Fruit fly (Drosophila melanogaster) whole organism, embryonic: Measurements from ENCODE around the gene Bub1.

ENCODE experiments used
- Atf-2 ChIP-seq: fragments of 200-800 bp; sonication (Bioruptor generic); optimal IDR thresholded peaks from 2 replicates; lab custom pipeline; 2016; ENCODE audit warnings: missing biosample characterization, missing genetic modification characterization
- B-H2 ChIP-seq: fragments of 200-800 bp; sonication (Bioruptor generic); optimal IDR thresholded peaks from 2 replicates; lab custom pipeline; 2018; ENCODE audit warnings: missing biosample characterization, mild to moderate bottlenecking, missing genetic modification characterization
- Bdp1 ChIP-seq: fragments of 200-800 bp; sonication (Bioruptor generic); optimal IDR thresholded peaks from 3 replicates; lab custom pipeline; 2016; ENCODE audit warnings: missing biosample characterization, missing genetic modification characterization
- Bteb2 ChIP-seq: fragments of 200-800 bp; sonication (Bioruptor generic); optimal IDR thresholded peaks from 2 replicates; lab custom pipeline; 2016; ENCODE audit warnings: missing biosample characterization, missing genetic modification characterization
- C15 ChIP-seq: fragments of 200-800 bp; sonication (Bioruptor generic); IDR thresholded peaks from 3 replicates; pipeline ENCODE4 v1.3.6; 2022; ENCODE audit warnings: missing biosample characterization, missing genetic modification characterization
- CG10147 ChIP-seq: fragments of 200-800 bp; sonication (Bioruptor generic); optimal IDR thresholded peaks from 2 replicates; lab custom pipeline; 2019; ENCODE audit warnings: missing biosample characterization, mild to moderate bottlenecking, missing genetic modification characterization, moderate library complexity
- CG10274 ChIP-seq: fragments of 200-800 bp; sonication (Bioruptor generic); optimal IDR thresholded peaks from 3 replicates; lab custom pipeline; 2017; ENCODE audit warnings: missing biosample characterization, mild to moderate bottlenecking, missing genetic modification characterization
- CG11456 ChIP-seq: fragments of 200-800 bp; sonication (Bioruptor generic); IDR thresholded peaks from 3 replicates; pipeline ENCODE4 v1.3.6; 2022; ENCODE audit warnings: missing biosample characterization, missing genetic modification characterization
- CG11696 ChIP-seq: fragments of 200-800 bp; sonication (Bioruptor generic); IDR thresholded peaks from 2 replicates; pipeline ENCODE4 v1.3.6; 2022; ENCODE audit warnings: missing biosample characterization, missing genetic modification characterization
- CG12744 ChIP-seq: fragments of 200-800 bp; sonication (Bioruptor generic); optimal IDR thresholded peaks from 2 replicates; lab custom pipeline; 2016; ENCODE audit warnings: missing biosample characterization, missing genetic modification characterization
- CG15073 ChIP-seq: fragments of 200-800 bp; sonication (Bioruptor generic); optimal IDR thresholded peaks from 2 replicates; lab custom pipeline; 2016; ENCODE audit warnings: missing biosample characterization, missing genetic modification characterization
- CG1602 ChIP-seq: fragments of 200-800 bp; sonication (Bioruptor generic); optimal IDR thresholded peaks from 3 replicates; lab custom pipeline; 2016; ENCODE audit warnings: missing biosample characterization, missing genetic modification characterization
- CG16815 ChIP-seq: fragments of 200-800 bp; sonication (Bioruptor generic); optimal IDR thresholded peaks from 3 replicates; lab custom pipeline; 2017; ENCODE audit warnings: missing biosample characterization, mild to moderate bottlenecking, missing genetic modification characterization
- CG1792 ChIP-seq: fragments of 200-800 bp; sonication (Bioruptor generic); optimal IDR thresholded peaks from 2 replicates; lab custom pipeline; 2016; ENCODE audit warnings: missing biosample characterization, missing genetic modification characterization
- CG18599 ChIP-seq: fragments of 200-800 bp; sonication (Bioruptor generic); optimal IDR thresholded peaks from 3 replicates; lab custom pipeline; 2017; ENCODE audit warnings: missing biosample characterization, missing genetic modification characterization, mild to moderate bottlenecking, moderate library complexity, missing genetic modification reagents
- CG2202 ChIP-seq: fragments of 200-800 bp; sonication (Bioruptor generic); optimal IDR thresholded peaks from 2 replicates; lab custom pipeline; 2018; ENCODE audit warnings: missing biosample characterization, mild to moderate bottlenecking, missing genetic modification characterization
- CG2678 ChIP-seq: fragments of 200-800 bp; sonication (Bioruptor generic); optimal IDR thresholded peaks from 3 replicates; lab custom pipeline; 2019; ENCODE audit warnings: missing biosample characterization, mild to moderate bottlenecking, missing genetic modification characterization, moderate library complexity
- CG3065 ChIP-seq: fragments of 200-800 bp; sonication (Bioruptor generic); optimal IDR thresholded peaks from 2 replicates; lab custom pipeline; 2016; ENCODE audit warnings: missing biosample characterization, missing genetic modification characterization
- CG4617 ChIP-seq: fragments of 200-800 bp; sonication (Bioruptor generic); optimal IDR thresholded peaks from 3 replicates; lab custom pipeline; 2016; ENCODE audit warnings: missing biosample characterization, missing genetic modification characterization, borderline replicate concordance
- CG5180 ChIP-seq: fragments of 200-800 bp; sonication (Bioruptor generic); optimal IDR thresholded peaks from 3 replicates; lab custom pipeline; 2017; ENCODE audit warnings: missing biosample characterization, missing genetic modification characterization, mild to moderate bottlenecking, moderate library complexity, missing genetic modification reagents
- CG7372 ChIP-seq: fragments of 200-800 bp; sonication (Bioruptor generic); IDR thresholded peaks from 2 replicates; pipeline ENCODE4 v1.3.6; 2022; ENCODE audit warnings: missing biosample characterization, missing genetic modification characterization
- CTCF ChIP-seq: fragments of 200-800 bp; sonication (Bioruptor generic); optimal IDR thresholded peaks from 2 replicates; lab custom pipeline; 2017; ENCODE audit warnings: missing biosample characterization, mild to moderate bottlenecking, missing genetic modification characterization, moderate library complexity
- D ChIP-seq, 2 experiments: fragments of 200-800 bp in 1 of 2; fragments of >200 bp in 1 of 2; sonication (Bioruptor generic) in 1 of 2; optimal IDR thresholded peaks; 2 replicates in 1 of 2; 3 replicates in 1 of 2; lab custom pipeline; 2017; ENCODE audit warnings: mild to moderate bottlenecking in 1 of 2, missing biosample characterization in 1 of 2, missing genetic modification characterization in 1 of 2, missing genetic modification reagents in 1 of 2
- Drgx ChIP-seq: fragments of 200-800 bp; sonication (Bioruptor generic); IDR thresholded peaks from 2 replicates; pipeline ENCODE4 v1.3.6; 2022; ENCODE audit warnings: missing biosample characterization, missing genetic modification characterization
- Ets65A ChIP-seq: fragments of 200-800 bp; sonication (Bioruptor generic); peaks from one replicate; lab custom pipeline; 2016; ENCODE audit warnings: missing biosample characterization, missing genetic modification characterization
- Gsc ChIP-seq: fragments of 200-800 bp; sonication (Bioruptor generic); IDR thresholded peaks from 2 replicates; pipeline ENCODE4 v1.3.6; 2022; ENCODE audit warnings: missing biosample characterization, missing genetic modification characterization
- Kr ChIP-seq: fragments of 200-800 bp; sonication (Bioruptor generic); optimal IDR thresholded peaks from 2 replicates; lab custom pipeline; 2017; ENCODE audit warnings: missing biosample characterization, mild to moderate bottlenecking, missing genetic modification characterization
- MBD-R2 ChIP-seq: fragments of 200-800 bp; sonication (Bioruptor generic); IDR thresholded peaks from 2 replicates; pipeline ENCODE4 v1.3.6; 2022; ENCODE audit warnings: missing biosample characterization, missing genetic modification characterization
- Nf-YC ChIP-seq: fragments of 200-800 bp; optimal IDR thresholded peaks from 3 replicates; lab custom pipeline; 2019; ENCODE audit warnings: missing biosample characterization, mild to moderate bottlenecking, missing genetic modification characterization, moderate library complexity
- Trl ChIP-seq, 3 experiments: fragments of >200 bp in 2 of 3; fragments of 200-800 bp in 1 of 3; sonication (Bioruptor generic) in 1 of 3; optimal IDR thresholded peaks; 2 replicates in 1 of 3; 3 replicates in 2 of 3; lab custom pipeline; 2016 to 2017; ENCODE audit warnings: missing biosample characterization in 1 of 3, missing genetic modification characterization in 1 of 3
- croc ChIP-seq: fragments of 200-800 bp; sonication (Bioruptor generic); conservative IDR thresholded peaks from 3 replicates; pipeline ENCODE4 v1.3.6; 2022; ENCODE audit warnings: missing biosample characterization, missing genetic modification characterization
- dm ChIP-seq: fragments of 200-800 bp; sonication (Bioruptor generic); optimal IDR thresholded peaks from 3 replicates; lab custom pipeline; 2016; ENCODE audit warnings: missing biosample characterization, missing genetic modification characterization
- dpn ChIP-seq, 2 experiments: fragments of 200-800 bp; sonication (Bioruptor generic); optimal IDR thresholded peaks; 3 replicates each; lab custom pipeline; 2016; ENCODE audit warnings: missing biosample characterization in 2 of 2, missing genetic modification characterization in 2 of 2
- ems ChIP-seq: fragments of 200-800 bp; sonication (Bioruptor generic); optimal IDR thresholded peaks from 3 replicates; lab custom pipeline; 2016; ENCODE audit warnings: missing biosample characterization, missing genetic modification characterization
- exex ChIP-seq: fragments of 200-800 bp; sonication (Bioruptor generic); optimal IDR thresholded peaks from 4 replicates; lab custom pipeline; 2018; ENCODE audit warnings: missing biosample characterization, mild to moderate bottlenecking, missing genetic modification characterization, moderate library complexity
- grau ChIP-seq: fragments of 200-800 bp; optimal IDR thresholded peaks from 3 replicates; lab custom pipeline; 2019; ENCODE audit warnings: missing biosample characterization, mild to moderate bottlenecking, missing genetic modification characterization, moderate library complexity
- gro ChIP-seq: fragments of 200-800 bp; sonication (Bioruptor generic); optimal IDR thresholded peaks from 2 replicates; lab custom pipeline; 2016; ENCODE audit warnings: missing biosample characterization, missing genetic modification characterization
- kah ChIP-seq: fragments of 200-800 bp; sonication (Bioruptor generic); optimal IDR thresholded peaks from 2 replicates; lab custom pipeline; 2018; ENCODE audit warnings: missing biosample characterization, mild to moderate bottlenecking, missing genetic modification characterization
- maf-S ChIP-seq: fragments of 200-800 bp; sonication (Bioruptor generic); optimal IDR thresholded peaks from 2 replicates; lab custom pipeline; 2016; ENCODE audit warnings: missing biosample characterization, missing genetic modification characterization
- nom ChIP-seq: fragments of 200-800 bp; sonication (Bioruptor generic); optimal IDR thresholded peaks from 2 replicates; lab custom pipeline; 2017; ENCODE audit warnings: missing biosample characterization, missing genetic modification characterization, mild to moderate bottlenecking, moderate library complexity, missing genetic modification reagents
- otp ChIP-seq: fragments of 200-800 bp; sonication (Bioruptor generic); IDR thresholded peaks from 3 replicates; pipeline ENCODE4, ENCODE4 v1.3.6; 2022; ENCODE audit warnings: missing biosample characterization, missing genetic modification characterization
- p53 ChIP-seq: fragments of 200-800 bp; sonication (Bioruptor generic); optimal IDR thresholded peaks from 2 replicates; lab custom pipeline; 2016; ENCODE audit warnings: missing biosample characterization, missing genetic modification characterization
- pan ChIP-seq, 4 experiments: fragments of >200 bp in 3 of 4; fragments of 200-800 bp in 1 of 4; sonication (Bioruptor generic) in 1 of 4; optimal IDR thresholded peaks in 3 of 4; IDR thresholded peaks in 1 of 4; 2 replicates each; pipeline versions ENCODE4 v1.3.6 to Lab custom; 2017 to 2022; ENCODE audit warnings: missing biosample characterization in 2 of 4, missing genetic modification characterization in 2 of 4, mixed read lengths in 1 of 4
- slbo ChIP-seq: fragments of 200-800 bp; sonication (Bioruptor generic); IDR thresholded peaks from 2 replicates; pipeline ENCODE4 v1.3.6; 2022; ENCODE audit warnings: missing biosample characterization, missing genetic modification characterization
- tll ChIP-seq, 2 experiments: fragments of 200-800 bp in 1 of 2; fragments of >200 bp in 1 of 2; sonication (Bioruptor generic) in 1 of 2; optimal IDR thresholded peaks; 2 replicates each; lab custom pipeline; 2017 to 2019; ENCODE audit warnings: missing biosample characterization in 2 of 2, missing genetic modification characterization in 2 of 2, mild to moderate bottlenecking in 1 of 2, moderate library complexity in 1 of 2
- ttk ChIP-seq: fragments of 200-800 bp; sonication (Bioruptor generic); IDR thresholded peaks from 2 replicates; pipeline ENCODE4 v2.1.2; 2022; ENCODE audit warnings: missing biosample characterization, missing genetic modification characterization
- twi ChIP-seq: fragments of 200-800 bp; optimal IDR thresholded peaks from 2 replicates; lab custom pipeline; 2019; ENCODE audit warnings: missing biosample characterization, mild to moderate bottlenecking, missing genetic modification characterization, moderate library complexity
- unc-4 ChIP-seq: fragments of 200-800 bp; sonication (Bioruptor generic); IDR thresholded peaks from 2 replicates; pipeline ENCODE4 v1.3.6; 2022; ENCODE audit warnings: missing biosample characterization, missing genetic modification characterization; ENCODE audit not compliant: partially characterized antibody
- wek ChIP-seq: fragments of 200-800 bp; sonication (Bioruptor generic); optimal IDR thresholded peaks from 3 replicates; lab custom pipeline; 2018; ENCODE audit warnings: missing biosample characterization, mild to moderate bottlenecking, missing genetic modification characterization, moderate library complexity

Bub1 gene

dm6 chr2L:5300785-5301616 is 22.3 kb downstream of the Bub1 start (continued):
- TF ChIP-seq dpn (GFP tag; optimal IDR thresholded peaks at IDR 0.05; lab: Kevin White, UChicago) (no peak), wek (GFP tag; lab: Kevin White, UChicago) (no peak), p53 (GFP tag; lab: Kevin White, UChicago) (no peak), CG18599 (GFP tag; lab: Kevin White, UChicago) (peak; percentile 20), CG16815 (GFP tag; lab: Kevin White, UChicago) (no peak), CG7372 (GFP tag; lab: Robert Waterston, UW) (no peak), kah (GFP tag; lab: Kevin White, UChicago) (no peak), CG2202 (tag; lab: Kevin White, UChicago) (no peak), Nf-YC (no peak), tll (GFP tag; optimal IDR thresholded peaks at IDR 0.05; lab: Kevin White, UChicago) (no peak), twi (tag; lab: Kevin White, UChicago) (no peak), ttk (GFP tag; lab: Robert Waterston, UW) (peak; percentile 78), CG15073 (GFP tag; lab: Kevin White, UChicago) (no peak), CG10147 (GFP tag; lab: Kevin White, UChicago) (no peak), gro (no peak), croc (no peak), Trl (optimal IDR thresholded peaks at IDR 0.05; lab: Kevin White, UChicago) (no peak), Trl (GFP tag; optimal IDR thresholded peaks at IDR 0.05; lab: Kevin White, UChicago) (no peak), D (optimal IDR thresholded peaks at IDR 0.05; lab: Kevin White, UChicago) (no peak), D (GFP tag; optimal IDR thresholded peaks at IDR 0.05; lab: Kevin White, UChicago) (no peak), Drgx (GFP tag; lab: Robert Waterston, UW) (no peak), CG11456 (GFP tag; lab: Robert Waterston, UW) (0 out of 3 replicates have a peak, but pooled peaks have one; percentile 20), CG10274 (GFP tag; lab: Kevin White, UChicago) (no peak), Bteb2 (GFP tag; lab: Kevin White, UChicago) (no peak), dm (GFP tag; lab: Kevin White, UChicago) (peak; percentile 35), CG1602 (GFP tag; lab: Kevin White, UChicago) (no peak), CG4617 (GFP tag; lab: Kevin White, UChicago) (no peak), Kr (GFP tag; lab: Kevin White, UChicago) (no peak), maf-S (GFP tag; lab: Kevin White, UChicago) (no peak), CG2678 (tag; lab: Kevin White, UChicago) (no peak), CG1792 (no peak), CG11696 (no peak), slbo (GFP tag; lab: Robert Waterston, UW) (0 out of 2 replicates have a peak, but pooled peaks have one; percentile 4), exex (no peak), Bdp1 (GFP tag; lab: Kevin White, UChicago) (no peak), CG5180 (GFP tag; lab: Kevin White, UChicago) (peak; percentile 99), B-H2 (GFP tag; lab: Kevin White, UChicago) (no peak), CTCF (GFP tag; lab: Kevin White, UChicago) (peak; percentile 70), CG12744 (GFP tag; lab: Kevin White, UChicago) (no peak), CG3065 (GFP tag; lab: Kevin White, UChicago) (no peak), grau (no peak), otp (no peak), ems (GFP tag; lab: Kevin White, UChicago) (no peak), nom (GFP tag; lab: Kevin White, UChicago) (no peak), Atf-2 (GFP tag; lab: Kevin White, UChicago) (no peak), MBD-R2 (GFP tag; lab: Robert Waterston, UW) (no peak), pan (optimal IDR thresholded peaks at IDR 0.05; lab: Kevin White, UChicago) (no peak), pan (GFP tag; optimal IDR thresholded peaks at IDR 0.05 in 1 of 2, IDR thresholded peaks at IDR 0.05 in 1 of 2) (no peak), unc-4 (no peak), C15 (GFP tag; lab: Robert Waterston, UW) (no peak), Gsc (GFP tag; lab: Robert Waterston, UW) (no peak), Ets65A (GFP tag; lab: Kevin White, UChicago) (peak; percentile 14)
